Worm (Caenorhabditis elegans) whole organism, mixed stage, embryonic: Measurements from ENCODE around the gene ugt-6.

Experiments used
- elt-1 ChIP-seq: sonication (generic microtip); optimal IDR thresholded peaks from 2 replicates; lab custom pipeline; 2017; ENCODE audit warnings: missing genetic modification characterization, mild to moderate bottlenecking, missing compliant biosample characterization, antibody characterized with exemption, moderate library complexity, borderline replicate concordance; ENCODE audit not compliant: insufficient read depth
- elt-3 ChIP-seq: fragments of 150-350 bp; optimal IDR thresholded peaks from 2 replicates; lab custom pipeline; 2014; ENCODE audit warnings: missing biosample characterization, missing genetic modification characterization
- lin-13 ChIP-seq: fragments of 150-350 bp; optimal IDR thresholded peaks from 2 replicates; lab custom pipeline; 2014; ENCODE audit warnings: missing biosample characterization, missing genetic modification characterization
- lsy-2 ChIP-seq: fragments of 150-350 bp; optimal IDR thresholded peaks from 2 replicates; lab custom pipeline; 2014; ENCODE audit warnings: missing biosample characterization, missing genetic modification characterization
- mab-5 ChIP-seq: fragments of 150-350 bp; optimal IDR thresholded peaks from 2 replicates; lab custom pipeline; 2014; ENCODE audit warnings: missing biosample characterization, missing genetic modification characterization
- mep-1 ChIP-seq: fragments of 150-350 bp; optimal IDR thresholded peaks from 2 replicates; lab custom pipeline; 2017; ENCODE audit warnings: missing biosample characterization, missing genetic modification reagents, missing genetic modification characterization, inconsistent platforms
- nhr-2 ChIP-seq: fragments of 150-350 bp; optimal IDR thresholded peaks from 2 replicates; lab custom pipeline; 2014; ENCODE audit warnings: missing biosample characterization, missing genetic modification characterization
- nhr-28 ChIP-seq: fragments of 150-350 bp; optimal IDR thresholded peaks from 2 replicates; lab custom pipeline; 2014; ENCODE audit warnings: missing biosample characterization, missing genetic modification characterization
- snpc-4 ChIP-seq: fragments of 150-350 bp; optimal IDR thresholded peaks from 2 replicates; lab custom pipeline; 2014; ENCODE audit warnings: missing biosample characterization, missing genetic modification characterization
- unc-62 ChIP-seq: fragments of 150-350 bp; optimal IDR thresholded peaks from 2 replicates; lab custom pipeline; 2014; ENCODE audit warnings: missing biosample characterization, missing genetic modification reagents, missing genetic modification characterization
- ztf-11 ChIP-seq: fragments of 150-350 bp; optimal IDR thresholded peaks from 2 replicates; lab custom pipeline; 2014; ENCODE audit warnings: missing biosample characterization, missing genetic modification characterization

DNA sequence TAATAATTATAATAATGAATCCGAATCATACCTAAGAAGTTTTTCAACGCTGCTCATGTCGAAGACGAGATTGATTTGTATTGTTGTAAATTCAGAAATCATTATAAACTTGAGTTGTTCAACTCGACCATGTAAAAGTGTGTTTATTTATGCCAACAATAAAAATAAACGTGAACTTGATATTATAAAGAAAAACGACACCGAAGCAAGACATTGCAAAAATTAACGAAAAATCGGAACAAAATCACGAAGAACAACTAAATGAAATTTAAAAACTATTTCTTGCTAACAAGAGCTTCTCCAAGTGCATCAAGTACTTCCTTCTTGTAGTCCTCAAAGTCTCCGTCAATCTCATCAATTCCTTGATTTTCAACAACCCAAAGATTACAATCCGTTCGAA, 37.1 kb downstream of the ugt-6 start, which contains the start of gene F18E2.15:
- no peak for TF ChIP-seq elt-3 (tag; lab: Kevin White, UChicago)
- TF ChIP-seq lsy-2 = no peak
- TF ChIP-seq mep-1 (tag; lab: Kevin White, UChicago) = no peak
- TF ChIP-seq unc-62 (GFP tag; lab: Kevin White, UChicago) = no peak
- TF ChIP-seq mab-5 (tag; lab: Kevin White, UChicago) = no peak
- no peak for TF ChIP-seq elt-1 (tag; lab: Kevin White, UChicago)
- TF ChIP-seq snpc-4 (tag; lab: Kevin White, UChicago) = no peak
- no peak for TF ChIP-seq ztf-11 (tag; lab: Kevin White, UChicago)
- no peak for TF ChIP-seq lin-13
- TF ChIP-seq nhr-2 (tag; lab: Kevin White, UChicago) = no peak
- no peak for TF ChIP-seq nhr-28 (tag; lab: Kevin White, UChicago)
